Worm (Caenorhabditis elegans): ENCODE results near the gene C52E2.5.

ce11 chrII:1882705-1883104 lies 40.0 kb upstream of the C52E2.5 start, which contains the start of gene math-5:
- TF ChIP-seq W03F9.2 (tag; optimal IDR thresholded peaks at IDR 0.05) (no peak), him-1 (tag; optimal IDR thresholded peaks at IDR 0.05) (no peak)

Data from whole organism, L4/young adult.